Fruit fly (Drosophila melanogaster) whole organism, adult: ENCODE data around the gene CG7386.

ENCODE experiments used
- CG11617 ChIP-seq: fragments of 200-800 bp; sonication (Bioruptor generic); optimal IDR thresholded peaks from 2 replicates; lab custom pipeline; 2017; ENCODE audit warnings: mild to moderate bottlenecking, missing biosample characterization, missing genetic modification reagents, missing genetic modification characterization
- CG12768 ChIP-seq: fragments of 200-800 bp; sonication (Bioruptor generic); optimal IDR thresholded peaks from 2 replicates; lab custom pipeline; 2017; ENCODE audit warnings: missing biosample characterization, missing genetic modification characterization, mild to moderate bottlenecking, moderate library complexity, missing genetic modification reagents
- CG14711 ChIP-seq: fragments of 200-800 bp; sonication (Bioruptor generic); optimal IDR thresholded peaks from 2 replicates; lab custom pipeline; 2018; ENCODE audit warnings: missing biosample characterization, mild to moderate bottlenecking, missing genetic modification characterization, moderate library complexity
- CG1620 ChIP-seq: fragments of 200-800 bp; sonication (Bioruptor generic); optimal IDR thresholded peaks from 2 replicates; lab custom pipeline; 2016; ENCODE audit warnings: missing biosample characterization, missing genetic modification characterization
- CG33017 ChIP-seq: fragments of 200-800 bp; sonication (Bioruptor generic); optimal IDR thresholded peaks from 2 replicates; lab custom pipeline; 2018; ENCODE audit warnings: missing biosample characterization, mild to moderate bottlenecking, missing genetic modification characterization, moderate library complexity
- CG5204 ChIP-seq: fragments of 200-800 bp; sonication (Bioruptor generic); optimal IDR thresholded peaks from 2 replicates; lab custom pipeline; 2016; ENCODE audit warnings: missing biosample characterization, missing genetic modification characterization
- CG7045 ChIP-seq: fragments of 200-800 bp; sonication (Bioruptor generic); optimal IDR thresholded peaks from 2 replicates; lab custom pipeline; 2017; ENCODE audit warnings: missing biosample characterization, mild to moderate bottlenecking, missing genetic modification characterization
- CG7101 ChIP-seq: fragments of 200-800 bp; sonication (Bioruptor generic); optimal IDR thresholded peaks from 2 replicates; lab custom pipeline; 2018; ENCODE audit warnings: missing biosample characterization, mild to moderate bottlenecking, missing genetic modification characterization, moderate library complexity
- Clk ChIP-seq: fragments of 200-800 bp; sonication (Bioruptor generic); optimal IDR thresholded peaks from 2 replicates; lab custom pipeline; 2017; ENCODE audit warnings: missing biosample characterization, missing genetic modification characterization
- Crg-1 ChIP-seq: fragments of 200-800 bp; sonication (Bioruptor generic); optimal IDR thresholded peaks from 2 replicates; lab custom pipeline; 2016; ENCODE audit warnings: missing biosample characterization, missing genetic modification characterization
- Hr96 ChIP-seq: fragments of 200-800 bp; sonication (Bioruptor generic); optimal IDR thresholded peaks from 2 replicates; lab custom pipeline; 2016; ENCODE audit warnings: missing biosample characterization, missing genetic modification characterization
- Mnt ChIP-seq: fragments of 200-800 bp; sonication (Bioruptor generic); optimal IDR thresholded peaks from 2 replicates; lab custom pipeline; 2016; ENCODE audit warnings: missing biosample characterization, mild to moderate bottlenecking, missing genetic modification characterization
- bab1 ChIP-seq: fragments of 200-800 bp; sonication (Bioruptor generic); optimal IDR thresholded peaks from 3 replicates; lab custom pipeline; 2019; ENCODE audit warnings: missing biosample characterization, mild to moderate bottlenecking, missing genetic modification characterization, moderate library complexity
- cic ChIP-seq: fragments of 200-800 bp; sonication (Bioruptor generic); optimal IDR thresholded peaks from 2 replicates; lab custom pipeline; 2017; ENCODE audit warnings: missing biosample characterization, mild to moderate bottlenecking, missing genetic modification characterization, moderate library complexity
- cnc ChIP-seq, 2 experiments: fragments of >200 bp; optimal IDR thresholded peaks; 2 replicates each; lab custom pipeline; 2017
- kay ChIP-seq: fragments of 200-800 bp; sonication (Bioruptor generic); peaks from one replicate; lab custom pipeline; 2016; ENCODE audit warnings: missing biosample characterization, missing genetic modification characterization, borderline replicate concordance
- ovo ChIP-seq: fragments of 200-800 bp; sonication (Bioruptor generic); optimal IDR thresholded peaks from 2 replicates; lab custom pipeline; 2016; ENCODE audit warnings: missing biosample characterization, missing genetic modification characterization
- pad ChIP-seq: fragments of 200-800 bp; sonication (Bioruptor generic); optimal IDR thresholded peaks from 3 replicates; lab custom pipeline; 2017; ENCODE audit warnings: missing biosample characterization, missing genetic modification characterization, mild to moderate bottlenecking, moderate library complexity, missing genetic modification reagents
- tj ChIP-seq: fragments of 200-800 bp; sonication (Bioruptor generic); optimal IDR thresholded peaks from 3 replicates; lab custom pipeline; 2017; ENCODE audit warnings: missing biosample characterization, mild to moderate bottlenecking, missing genetic modification characterization, moderate library complexity
- toe ChIP-seq: fragments of 200-800 bp; sonication (Bioruptor generic); optimal IDR thresholded peaks from 2 replicates; lab custom pipeline; 2016; ENCODE audit warnings: missing biosample characterization, missing genetic modification characterization

Gene CG7386

DNA sequence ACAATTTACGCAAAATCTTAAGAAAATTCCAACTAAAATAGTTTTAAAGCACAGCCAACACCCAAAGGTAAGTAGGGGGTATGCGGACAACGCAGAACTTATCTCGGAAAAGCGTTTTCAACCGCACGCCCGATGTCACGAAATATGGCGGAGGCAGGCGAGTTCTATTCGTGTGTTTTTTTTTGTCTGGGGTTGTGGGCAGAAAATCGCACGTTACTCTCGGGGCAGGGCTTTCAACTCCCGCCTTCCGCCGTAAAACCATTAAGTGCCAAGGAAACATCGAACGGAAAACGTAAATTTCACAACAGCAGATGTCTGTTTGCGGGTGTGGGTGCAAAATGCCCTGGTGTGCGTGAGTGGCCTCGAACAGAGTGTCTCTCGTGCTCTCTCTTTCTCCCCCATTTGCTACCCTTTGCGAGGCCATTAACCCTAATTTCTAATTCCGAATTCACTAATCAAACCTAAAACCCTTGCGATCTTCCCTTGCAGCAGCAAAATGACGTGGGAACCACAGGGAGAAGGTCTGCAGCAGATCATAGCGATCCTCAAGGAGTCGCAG is 4.1 kb downstream of the CG7386 start:
- TF ChIP-seq CG7101 (tag; lab: Kevin White, UChicago) (no peak), ovo (GFP tag; lab: Kevin White, UChicago) (peak; percentile 21), Hr96 (no peak), kay (no peak)

DNA sequence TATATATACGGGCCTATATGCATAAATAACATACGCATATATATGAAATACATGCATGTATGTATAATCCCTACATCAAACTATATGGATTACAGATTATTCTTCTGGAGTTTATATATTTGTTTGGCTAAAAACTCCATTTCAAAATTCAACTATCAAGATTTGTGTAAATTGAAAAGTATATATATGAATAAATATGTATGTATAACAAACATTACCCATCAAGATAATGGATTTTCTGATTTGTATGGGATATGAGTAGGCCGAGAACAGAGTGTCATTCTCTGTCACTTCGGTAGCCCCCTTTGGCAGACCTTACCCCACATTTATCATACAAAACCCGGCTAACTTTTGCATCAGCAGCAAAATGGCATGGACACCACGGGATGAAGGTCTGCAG is 10.6 kb downstream of the CG7386 start, which contains the start of gene CG8219:
Gene CG8219 (plus strand): TSS at position 301 of the 400 bp plus-strand sequence.
- no peak for TF ChIP-seq tj
- TF ChIP-seq CG7045 (GFP tag; lab: Kevin White, UChicago): no peak
- no peak for TF ChIP-seq CG5204 (GFP tag; lab: Kevin White, UChicago)
- TF ChIP-seq Crg-1 (GFP tag; lab: Kevin White, UChicago): no peak
- no peak for TF ChIP-seq CG33017
- no peak for TF ChIP-seq toe
- TF ChIP-seq Clk (GFP tag; lab: Kevin White, UChicago): no peak
- TF ChIP-seq bab1: no peak

DNA sequence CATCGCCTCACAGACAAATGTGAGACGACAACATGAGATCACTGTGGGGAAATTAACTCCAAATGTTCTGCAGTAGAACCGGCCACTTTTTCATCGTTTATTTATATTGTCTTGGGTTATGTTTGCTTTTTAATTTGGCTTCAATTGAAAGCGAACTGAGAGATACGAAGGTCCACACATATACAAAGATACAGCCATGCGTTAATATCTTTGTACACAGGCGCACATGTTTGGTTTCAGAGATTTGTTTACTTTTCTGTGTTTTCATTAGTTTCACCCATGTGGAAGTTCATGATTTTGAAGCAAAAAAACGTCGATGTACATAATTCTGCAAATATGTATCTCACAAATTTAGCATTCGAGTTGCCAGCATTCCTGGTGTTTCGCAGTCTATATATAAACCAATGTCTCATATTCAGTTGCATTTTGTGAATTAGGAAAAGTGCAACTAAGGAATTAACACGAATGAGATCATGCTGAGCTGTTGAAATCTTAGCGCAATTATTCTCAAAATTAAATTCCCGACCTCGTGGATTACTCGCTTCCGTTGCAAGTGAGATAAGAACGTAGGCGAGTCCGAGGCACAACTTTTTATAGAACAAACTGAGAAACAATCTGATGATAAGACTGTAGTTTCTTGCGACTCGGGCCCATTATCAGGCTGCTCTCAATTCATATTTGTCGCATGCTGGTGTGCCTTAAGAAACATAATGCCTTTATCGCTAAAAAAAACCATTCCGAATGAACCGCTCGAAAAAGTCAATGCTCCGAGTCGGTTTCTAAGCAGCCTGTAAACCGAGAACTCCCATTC is 26.6 kb downstream of the CG7386 start:
- TF ChIP-seq CG5204 (GFP tag; lab: Kevin White, UChicago): no peak
- TF ChIP-seq tj: no peak
- TF ChIP-seq CG14711 (tag; lab: Kevin White, UChicago): no peak
- no peak for TF ChIP-seq toe
- no peak for TF ChIP-seq Mnt (GFP tag; lab: Kevin White, UChicago)
- TF ChIP-seq cic (GFP tag; lab: Kevin White, UChicago): no peak
- TF ChIP-seq CG7045 (GFP tag; lab: Kevin White, UChicago): no peak
- TF ChIP-seq CG33017: no peak
- no peak for TF ChIP-seq Crg-1 (GFP tag; lab: Kevin White, UChicago)
- TF ChIP-seq Hr96: no peak
- no peak for TF ChIP-seq cnc (optimal IDR thresholded peaks at IDR 0.05; lab: Kevin White, UChicago)
- no peak for TF ChIP-seq CG7101 (tag; lab: Kevin White, UChicago)
- no peak for TF ChIP-seq Clk (GFP tag; lab: Kevin White, UChicago)
- TF ChIP-seq CG1620 (GFP tag; lab: Kevin White, UChicago): no peak
- no peak for TF ChIP-seq bab1
- TF ChIP-seq CG12768 (GFP tag; lab: Kevin White, UChicago): no peak
- TF ChIP-seq pad: no peak
- TF ChIP-seq CG11617 (GFP tag; lab: Kevin White, UChicago): no peak
- TF ChIP-seq ovo (GFP tag; lab: Kevin White, UChicago): no peak
- no peak for TF ChIP-seq kay

dm6 chr3L:6216787-6217078 is 27.2 kb downstream of the CG7386 start:
- peak; percentile 96 for TF ChIP-seq tj
- TF ChIP-seq ovo (GFP tag; lab: Kevin White, UChicago): no peak
- peak; percentile 88 for TF ChIP-seq pad

dm6 chr3L:6217212-6217611 is 27.7 kb downstream of the CG7386 start:
- TF ChIP-seq tj: no peak
- no peak for TF ChIP-seq pad
- TF ChIP-seq Mnt (GFP tag; lab: Kevin White, UChicago): no peak
- no peak for TF ChIP-seq bab1
- no peak for TF ChIP-seq CG11617 (GFP tag; lab: Kevin White, UChicago)
- no peak for TF ChIP-seq CG7101 (tag; lab: Kevin White, UChicago)
- TF ChIP-seq ovo (GFP tag; lab: Kevin White, UChicago): no peak
- no peak for TF ChIP-seq CG7045 (GFP tag; lab: Kevin White, UChicago)
- TF ChIP-seq kay: no peak
- TF ChIP-seq CG14711 (tag; lab: Kevin White, UChicago): no peak
- no peak for TF ChIP-seq CG33017

- TF ChIP-seq Hr96 (no peak), toe (no peak), CG7101 (tag; lab: Kevin White, UChicago) (no peak), tj (peak; percentile 33), CG14711 (tag; lab: Kevin White, UChicago) (no peak)
Observed at dm6 chr3L:6217806-6218205, 28.3 kb downstream of the CG7386 start, which contains the start of gene LanA. Gene LanA (minus strand): TSS chr3L:6218022.

DNA sequence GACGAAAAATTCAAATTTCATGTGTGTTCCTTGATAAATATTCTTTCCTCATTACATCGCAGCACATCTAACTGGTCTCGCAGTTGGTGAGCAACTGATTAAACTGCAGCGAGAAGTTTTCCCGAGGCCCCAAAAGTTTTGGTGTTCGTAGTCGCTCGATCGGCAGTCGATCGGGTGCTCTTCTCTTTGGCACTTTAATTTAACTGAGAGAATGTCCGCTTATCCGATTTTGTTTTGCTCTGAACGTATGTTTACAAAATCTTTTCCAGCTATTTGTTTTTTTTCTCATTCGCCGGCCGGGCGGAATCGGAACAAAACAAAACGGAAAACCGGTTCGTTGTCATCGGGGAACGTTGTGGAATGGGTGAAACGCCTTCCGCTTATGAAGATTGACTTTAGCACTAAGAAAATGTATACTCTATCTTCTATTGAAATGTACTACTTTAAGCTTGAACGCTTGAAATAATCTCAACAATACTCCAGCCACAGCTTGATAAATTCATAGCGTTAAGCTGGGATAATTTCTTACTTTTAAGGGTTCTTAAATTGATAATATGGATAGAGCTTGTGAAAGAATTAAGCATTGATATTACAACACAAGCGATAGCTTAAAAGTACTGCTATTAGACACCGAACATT is 29.1 kb downstream of the CG7386 start:
- TF ChIP-seq CG14711 (tag; lab: Kevin White, UChicago) (no peak), kay (peak; percentile 86)

dm6 chr3L:6220187-6220586 is 30.6 kb downstream of the CG7386 start, which contains the start of gene CG33946:
Gene CG33946 (plus strand): TSS chr3L:6220578.
- no peak for TF ChIP-seq Hr96
- TF ChIP-seq CG7045 (GFP tag; lab: Kevin White, UChicago): no peak
- no peak for TF ChIP-seq toe
- TF ChIP-seq cnc (optimal IDR thresholded peaks at IDR 0.05; lab: Kevin White, UChicago): no peak
- no peak for TF ChIP-seq CG5204 (GFP tag; lab: Kevin White, UChicago)
- peak; percentile 5 for TF ChIP-seq bab1
- peak; percentile 0 for TF ChIP-seq CG1620 (GFP tag; lab: Kevin White, UChicago)
- no peak for TF ChIP-seq CG14711 (tag; lab: Kevin White, UChicago)
- peak; percentile 87 for TF ChIP-seq tj
- no peak for TF ChIP-seq pad
- TF ChIP-seq CG11617 (GFP tag; lab: Kevin White, UChicago): no peak
- no peak for TF ChIP-seq kay
- TF ChIP-seq CG7101 (tag; lab: Kevin White, UChicago): no peak
- no peak for TF ChIP-seq Crg-1 (GFP tag; lab: Kevin White, UChicago)
- no peak for TF ChIP-seq Clk (GFP tag; lab: Kevin White, UChicago)
